Fruit fly (Drosophila melanogaster): ENCODE results near the gene Rga.
A peak's percentile ranks its signal among the peaks of the same experiment; 100 is the strongest.

Gene Rga

dm6 chr3R:5601044-5601523, 11.8 kb downstream of the Rga start, which contains the start of the genes kra and SecS (continued):
- TF ChIP-seq abd-A (tag; optimal IDR thresholded peaks at IDR 0.05): no peak
- no peak for TF ChIP-seq Ada2b (GFP tag; IDR thresholded peaks at IDR 0.05)
- peak; percentile 27 for TF ChIP-seq twi (tag; optimal IDR thresholded peaks at IDR 0.05)
- TF ChIP-seq Usf (GFP tag; optimal IDR thresholded peaks at IDR 0.05): no peak
- peak; percentile 30 for TF ChIP-seq Six4 (GFP tag; optimal IDR thresholded peaks at IDR 0.05)
- no peak for TF ChIP-seq CG11398 (GFP tag; optimal IDR thresholded peaks at IDR 0.05)
- TF ChIP-seq CG30020 (tag; optimal IDR thresholded peaks at IDR 0.05): peak; percentile 60
- TF ChIP-seq Doc2 (GFP tag; IDR thresholded peaks at IDR 0.05): no peak
- peak; percentile 34 for TF ChIP-seq CG17359 (tag; optimal IDR thresholded peaks at IDR 0.05)
- TF ChIP-seq CG11247 (GFP tag; IDR thresholded peaks at IDR 0.05): no peak
- no peak for TF ChIP-seq dm (GFP tag; optimal IDR thresholded peaks at IDR 0.05)
- TF ChIP-seq GATAe (GFP tag; conservative IDR thresholded peaks at IDR 0.05): no peak
- peak; percentile 65 for TF ChIP-seq tin (GFP tag; optimal IDR thresholded peaks at IDR 0.05)
- peak; percentile 75 for TF ChIP-seq nmo (GFP tag; optimal IDR thresholded peaks at IDR 0.05)
- peak; percentile 40 for TF ChIP-seq CG9609 (GFP tag; optimal IDR thresholded peaks at IDR 0.05)
- TF ChIP-seq CG7987 (GFP tag; optimal IDR thresholded peaks at IDR 0.05): peak; percentile 57
- TF ChIP-seq CG3163 (GFP tag; optimal IDR thresholded peaks at IDR 0.05): no peak
- peak; percentile 20 for TF ChIP-seq ash1 (GFP tag; optimal IDR thresholded peaks at IDR 0.05)
- no peak for TF ChIP-seq CG32532 (GFP tag; IDR thresholded peaks at IDR 0.05)
- TF ChIP-seq CG7963 (GFP tag; IDR thresholded peaks at IDR 0.05; ENCODE audit: partially characterized antibody): no peak
- peak; percentile 53 for TF ChIP-seq Dad (GFP tag; optimal IDR thresholded peaks at IDR 0.05)
- TF ChIP-seq Pdp1 (GFP tag; optimal IDR thresholded peaks at IDR 0.05): peak; percentile 13 to 51
- no peak for TF ChIP-seq grn (GFP tag; optimal IDR thresholded peaks at IDR 0.05)
- TF ChIP-seq CG10431 (GFP tag; optimal IDR thresholded peaks at IDR 0.05): no peak
- TF ChIP-seq dmrt11E (tag; optimal IDR thresholded peaks at IDR 0.05): peak; percentile 56
- peak; percentile 76 for TF ChIP-seq CG2120 (GFP tag; optimal IDR thresholded peaks at IDR 0.05)
- TF ChIP-seq slbo (GFP tag; IDR thresholded peaks at IDR 0.05): no peak
- TF ChIP-seq gcm (GFP tag; optimal IDR thresholded peaks at IDR 0.05): no peak

dm6 chr3R:5600361-5601043, 12.4 kb downstream of the Rga start:
- TF ChIP-seq chif (GFP tag; optimal IDR thresholded peaks at IDR 0.05) (no peak), kay (GFP tag; optimal IDR thresholded peaks at IDR 0.05) (peak; percentile 37), mirr (GFP tag; optimal IDR thresholded peaks at IDR 0.05) (peak; percentile 75), CG6683 (GFP tag; optimal IDR thresholded peaks at IDR 0.05) (peak; percentile 14), CG43689 (GFP tag; IDR thresholded peaks at IDR 0.05) (no peak), CG42726 (GFP tag; IDR thresholded peaks at IDR 0.05; ENCODE audit: partially characterized antibody) (no peak), Doc3 (GFP tag; IDR thresholded peaks at IDR 0.05; ENCODE audit: partially characterized antibody) (no peak), CoRest (tag; optimal IDR thresholded peaks at IDR 0.05) (no peak), CG1024 (GFP tag; IDR thresholded peaks at IDR 0.05) (no peak), psq (GFP tag; optimal IDR thresholded peaks at IDR 0.05) (peak; percentile 95), otp (GFP tag; IDR thresholded peaks at IDR 0.05) (no peak), nom (GFP tag; optimal IDR thresholded peaks at IDR 0.05) (peak; percentile 75), lilli (GFP tag; optimal IDR thresholded peaks at IDR 0.05) (peak; percentile 25), CG10431 (GFP tag; optimal IDR thresholded peaks at IDR 0.05) (peak; percentile 89), Fer3 (tag; optimal IDR thresholded peaks at IDR 0.05) (peak; percentile 18), dm (GFP tag; optimal IDR thresholded peaks at IDR 0.05) (peak; percentile 95), sqz (GFP tag; optimal IDR thresholded peaks at IDR 0.05) (peak; percentile 25), Eip74EF (GFP tag; optimal IDR thresholded peaks at IDR 0.05) (peak in 1 of 2 experiments; percentile 33), CG33557 (GFP tag; optimal IDR thresholded peaks at IDR 0.05) (peak; percentile 18), Hr3 (GFP tag; optimal IDR thresholded peaks at IDR 0.05) (no peak), MESR4 (GFP tag; optimal IDR thresholded peaks at IDR 0.05) (peak; percentile 95), CG9797 (GFP tag; optimal IDR thresholded peaks at IDR 0.05) (no peak), kni (GFP tag; optimal IDR thresholded peaks at IDR 0.05) (peak; percentile 76)

Data from whole organism, embryonic.